Worm (Caenorhabditis elegans): ENCODE measurements around the gene rbc-1.

rbc-1 gene

DNA sequence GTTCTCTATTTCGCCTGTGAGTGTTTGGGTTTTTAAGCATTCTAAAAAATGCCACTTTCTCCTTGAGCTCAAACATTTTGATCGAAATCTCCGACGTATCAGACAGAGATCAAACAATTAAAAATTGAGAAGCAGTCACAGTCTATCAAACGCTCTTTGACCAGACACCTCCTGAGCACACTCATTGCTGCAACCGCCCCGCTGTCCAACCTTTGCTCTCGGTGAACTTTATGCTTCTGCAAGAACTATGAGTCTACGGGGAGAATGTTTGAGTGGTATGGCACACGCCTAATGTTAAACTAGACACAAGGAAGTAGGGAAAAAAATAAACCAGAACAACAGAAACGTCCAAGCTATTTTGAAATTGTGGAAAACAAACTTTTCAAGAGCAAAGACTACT, 45.9 kb upstream of the rbc-1 start:
- TF ChIP-seq ceh-27 (GFP tag; optimal IDR thresholded peaks at IDR 0.05) (no peak), F22D6.2 (tag; optimal IDR thresholded peaks at IDR 0.05) (no peak), nhr-80 (tag; optimal IDR thresholded peaks at IDR 0.05) (peak; percentile 19)

DNA sequence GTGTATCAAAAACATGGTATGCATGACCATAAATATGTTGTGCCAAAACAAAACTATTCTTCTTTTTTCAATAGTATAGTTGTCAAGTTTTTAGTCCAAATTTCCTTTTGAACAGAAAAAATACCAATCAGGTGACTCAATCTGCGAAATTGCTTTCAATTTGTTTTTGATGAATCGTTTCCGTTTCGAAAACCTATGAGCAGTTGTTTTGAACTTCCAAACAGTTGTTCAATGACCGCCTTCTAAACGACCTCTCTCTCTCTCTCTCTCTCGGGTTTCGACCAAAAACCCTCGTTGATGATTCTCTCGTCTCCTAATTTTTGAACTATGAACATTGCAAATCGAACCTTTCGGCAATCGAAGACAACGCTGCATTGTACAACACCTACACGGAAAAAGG, 45.1 kb upstream of the rbc-1 start:
- TF ChIP-seq C06A6.2 (GFP tag; conservative IDR thresholded peaks at IDR 0.05) (no peak), zim-3 (tag; optimal IDR thresholded peaks at IDR 0.05) (no peak), nfya-1 (tag; optimal IDR thresholded peaks at IDR 0.05; ENCODE audit: borderline replicate concordance, insufficient read depth) (no peak), hsf-1 (GFP tag; IDR thresholded peaks at IDR 0.05) (no peak), aptf-2 (GFP tag; conservative IDR thresholded peaks at IDR 0.05) (no peak), ZK185.1 (tag; optimal IDR thresholded peaks at IDR 0.05; ENCODE audit: poor library complexity, severe bottlenecking) (no peak), chd-7 (tag; optimal IDR thresholded peaks at IDR 0.05) (no peak), mcd-1 (GFP tag; IDR thresholded peaks at IDR 0.05) (no peak), lag-1 (GFP tag; IDR thresholded peaks at IDR 0.05) (no peak), hlh-26 (GFP tag; conservative IDR thresholded peaks at IDR 0.05) (no peak), attf-5 (GFP tag; optimal IDR thresholded peaks at IDR 0.05) (no peak), ztf-3 (GFP tag; optimal IDR thresholded peaks at IDR 0.05) (no peak)

DNA sequence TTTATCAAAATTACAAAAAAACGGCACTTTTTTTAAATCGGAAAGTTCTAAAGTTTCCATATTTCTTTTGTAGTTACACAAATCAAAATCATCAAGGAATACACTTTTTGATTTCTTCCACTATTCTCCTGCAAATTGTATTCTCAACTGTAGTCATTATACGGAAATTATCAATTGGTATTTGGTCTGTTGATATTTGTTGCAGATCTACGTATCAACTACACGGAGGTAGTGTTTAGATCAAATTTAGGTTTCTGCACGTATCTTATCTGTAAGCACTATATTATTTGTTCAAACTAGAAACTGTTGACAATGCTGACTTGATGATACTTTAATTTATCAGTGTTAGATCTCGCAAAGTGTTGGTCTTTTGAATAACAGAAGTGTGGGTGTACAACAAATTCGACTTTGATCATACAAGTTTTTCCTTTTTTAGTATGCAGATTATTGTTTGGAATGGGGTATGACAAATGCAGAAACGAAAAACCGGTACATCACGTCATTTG, 42.9 kb upstream of the rbc-1 start:
- TF ChIP-seq dpff-1 (tag; optimal IDR thresholded peaks at IDR 0.05) (no peak), bed-2 (GFP tag; IDR thresholded peaks at IDR 0.05) (no peak), egl-44 (GFP tag; IDR thresholded peaks at IDR 0.05) (no peak), Y53G8AR.9 (GFP tag; conservative IDR thresholded peaks at IDR 0.05) (no peak), tbp1 (GFP tag; optimal IDR thresholded peaks at IDR 0.05) (no peak), let-526 (GFP tag; IDR thresholded peaks at IDR 0.05) (no peak), nfya-2 (GFP tag; IDR thresholded peaks at IDR 0.05) (no peak), sea-2 (GFP tag; IDR thresholded peaks at IDR 0.05) (no peak), Y67H2A.10 (GFP tag; conservative IDR thresholded peaks at IDR 0.05) (no peak), attf-5 (GFP tag; optimal IDR thresholded peaks at IDR 0.05) (no peak), Y56A3A.18 (GFP tag; IDR thresholded peaks at IDR 0.05) (no peak), ztf-6 (GFP tag; IDR thresholded peaks at IDR 0.05) (no peak), madf-6 (GFP tag; IDR thresholded peaks at IDR 0.05) (no peak), egrh-3 (GFP tag; IDR thresholded peaks at IDR 0.05) (no peak), tbx-9 (tag; optimal IDR thresholded peaks at IDR 0.05; ENCODE audit: borderline replicate concordance) (no peak), somi-1 (GFP tag; optimal IDR thresholded peaks at IDR 0.05) (no peak), Y53F4B.3 (GFP tag; IDR thresholded peaks at IDR 0.05) (no peak)

DNA sequence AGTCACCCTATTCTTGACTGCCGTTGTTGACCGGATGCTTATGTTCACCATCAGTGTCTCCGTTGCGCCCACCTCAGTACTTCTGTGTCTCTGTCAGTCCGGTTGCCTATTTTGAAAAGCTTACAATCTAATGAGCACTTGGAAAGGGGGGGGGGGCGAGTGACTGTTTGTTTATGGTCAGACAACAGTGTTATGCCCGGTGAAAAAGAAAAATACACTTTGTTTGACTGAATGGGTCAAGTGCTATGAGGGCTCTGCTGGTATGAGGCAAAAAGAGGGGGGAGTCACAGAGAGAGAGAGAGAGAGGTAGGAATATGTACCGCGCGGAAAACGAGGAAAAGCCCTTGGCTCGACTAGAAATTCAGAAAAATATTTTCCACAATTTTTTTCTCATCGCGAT, 39.9 kb upstream of the rbc-1 start:
- TF ChIP-seq dpff-1 (tag; optimal IDR thresholded peaks at IDR 0.05) (no peak), aptf-2 (GFP tag; conservative IDR thresholded peaks at IDR 0.05) (no peak), bed-2 (GFP tag; IDR thresholded peaks at IDR 0.05) (no peak), T26A5.8 (tag; optimal IDR thresholded peaks at IDR 0.05) (no peak), ccch-3 (GFP tag; optimal IDR thresholded peaks at IDR 0.05) (no peak), F52B5.7 (tag; optimal IDR thresholded peaks at IDR 0.05) (no peak)

DNA sequence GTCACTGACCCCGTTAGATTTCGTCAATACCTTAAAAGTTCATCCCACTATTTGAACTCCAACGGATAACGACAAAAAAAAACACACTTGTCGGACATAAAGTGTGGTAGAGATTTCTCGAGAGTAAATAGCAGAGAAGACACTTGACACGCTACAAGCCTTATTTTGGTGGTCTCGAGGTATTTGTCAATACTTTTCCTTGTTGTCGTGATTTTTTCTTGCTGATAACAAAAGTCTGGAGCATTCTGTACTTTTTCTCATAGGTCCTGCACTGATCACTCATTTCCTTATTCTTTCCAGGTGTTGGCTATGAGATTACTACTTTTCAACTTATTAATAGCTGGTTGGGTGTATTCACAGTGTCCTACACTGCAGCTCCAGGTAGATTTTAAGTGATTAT, 38.8 kb upstream of the rbc-1 start, which contains the start of gene lron-1:
TSS of gene lron-1 (plus strand) at position 301 of the 400 bp plus-strand sequence.
- TF ChIP-seq aptf-2 (GFP tag; conservative IDR thresholded peaks at IDR 0.05) (no peak), nhr-80 (tag; optimal IDR thresholded peaks at IDR 0.05) (no peak), egrh-3 (GFP tag; IDR thresholded peaks at IDR 0.05) (no peak), attf-3 (GFP tag; conservative IDR thresholded peaks at IDR 0.05) (no peak), ceh-58 (GFP tag; IDR thresholded peaks at IDR 0.05) (no peak), ztf-22 (GFP tag; optimal IDR thresholded peaks at IDR 0.05) (no peak), cebp-1 (GFP tag; IDR thresholded peaks at IDR 0.05) (no peak), cebp-1 (tag; optimal IDR thresholded peaks at IDR 0.05) (no peak), ztf-3 (GFP tag; optimal IDR thresholded peaks at IDR 0.05) (no peak), nhr-27 (tag; optimal IDR thresholded peaks at IDR 0.05) (no peak), F57C9.4 (tag; optimal IDR thresholded peaks at IDR 0.05) (no peak), snpc-4 (GFP tag; optimal IDR thresholded peaks at IDR 0.05) (no peak), snpc-4 (tag; optimal IDR thresholded peaks at IDR 0.05) (no peak), Y67H2A.10 (GFP tag; conservative IDR thresholded peaks at IDR 0.05) (no peak), lin-35 (GFP tag; optimal IDR thresholded peaks at IDR 0.05) (no peak), F52B5.7 (tag; optimal IDR thresholded peaks at IDR 0.05) (no peak)

Data from whole organism, young adult.